Worm (Caenorhabditis elegans) whole organism, young adult: ENCODE measurements around the gene F26A1.9.

Source experiments
- ets-4 ChIP-seq: fragments of 200-800 bp; sonication (Bioruptor generic); optimal IDR thresholded peaks from 2 replicates; lab custom pipeline; 2018; ENCODE audit warnings: mild to moderate bottlenecking, missing genetic modification characterization, missing compliant biosample characterization
- snpc-1.3 ChIP-seq: sonication (generic microtip); optimal IDR thresholded peaks from 2 replicates; lab custom pipeline; 2017; ENCODE audit warnings: missing genetic modification characterization, mild to moderate bottlenecking, missing compliant biosample characterization, antibody characterized with exemption, moderate library complexity, missing genotype, missing genetic modification reagents; ENCODE audit not compliant: insufficient read depth
- unc-62 ChIP-seq: fragments of 150-350 bp; optimal IDR thresholded peaks from 2 replicates; lab custom pipeline; 2014; ENCODE audit warnings: missing biosample characterization, missing genetic modification reagents, missing genetic modification characterization
- ztf-3 ChIP-seq: fragments of 200-800 bp; sonication (Bioruptor generic); optimal IDR thresholded peaks from 2 replicates; lab custom pipeline; 2018; ENCODE audit warnings: mild to moderate bottlenecking, missing genetic modification characterization, missing compliant biosample characterization

ce11 chrIII:4796536-4796935 is 32.8 kb downstream of the F26A1.9 start, which contains the start of gene tag-325:
- no peak for TF ChIP-seq snpc-1.3 (tag; lab: Kevin White, UChicago)
- no peak for TF ChIP-seq ztf-3 (GFP tag; lab: Kevin White, UChicago)
- TF ChIP-seq unc-62: no peak
- TF ChIP-seq ets-4 (GFP tag; lab: Kevin White, UChicago): no peak
